Fruit fly (Drosophila melanogaster): ENCODE measurements around the gene CG5262.

CG5262 gene

dm6 chr3L:20430182-20430581 is at the start of gene CG5262:
CG5262 (minus strand) TSS chr3L:20430475.
- no peak for TF ChIP-seq Rel (GFP tag; optimal IDR thresholded peaks at IDR 0.05)
- peak; percentile 15 for TF ChIP-seq Rel (tag; optimal IDR thresholded peaks at IDR 0.05)
- no peak for TF ChIP-seq tai (GFP tag; optimal IDR thresholded peaks at IDR 0.05)

- TF ChIP-seq ey (GFP tag; optimal IDR thresholded peaks at IDR 0.05) (peak; percentile 85), woc (GFP tag; optimal IDR thresholded peaks at IDR 0.05) (peak; percentile 82), Sp1 (GFP tag; optimal IDR thresholded peaks at IDR 0.05) (peak; percentile 87), pan (optimal IDR thresholded peaks at IDR 0.05) (no peak), Hr83 (GFP tag; optimal IDR thresholded peaks at IDR 0.05; ENCODE audit: poor library complexity, severe bottlenecking) (peak; percentile 99), sv (GFP tag; optimal IDR thresholded peaks at IDR 0.05) (peak; percentile 84), Hr78 (GFP tag; optimal IDR thresholded peaks at IDR 0.05) (no peak), Abd-B (GFP tag; optimal IDR thresholded peaks at IDR 0.05) (no peak), dmrt93B (GFP tag; optimal IDR thresholded peaks at IDR 0.05) (peak; percentile 68), Jra (GFP tag; optimal IDR thresholded peaks at IDR 0.05) (peak; percentile 83), sage (GFP tag; optimal IDR thresholded peaks at IDR 0.05) (peak; percentile 71), N (GFP tag; optimal IDR thresholded peaks at IDR 0.05) (no peak), Rel (GFP tag; optimal IDR thresholded peaks at IDR 0.05) (peak; percentile 19), Rel (tag; optimal IDR thresholded peaks at IDR 0.05) (peak; percentile 75), Mio (GFP tag; optimal IDR thresholded peaks at IDR 0.05) (peak; percentile 2), brk (GFP tag; optimal IDR thresholded peaks at IDR 0.05) (peak; percentile 88), tai (GFP tag; optimal IDR thresholded peaks at IDR 0.05) (peak; percentile 92), foxo (GFP tag; optimal IDR thresholded peaks at IDR 0.05) (peak; percentile 54 to 96), Hnf4 (GFP tag; optimal IDR thresholded peaks at IDR 0.05) (peak; percentile 93), CrebA (GFP tag; optimal IDR thresholded peaks at IDR 0.05; ENCODE audit: borderline replicate concordance) (no peak), CG9705 (GFP tag; optimal IDR thresholded peaks at IDR 0.05) (peak; percentile 76), psq (GFP tag; optimal IDR thresholded peaks at IDR 0.05) (peak; percentile 86), h (GFP tag; optimal IDR thresholded peaks at IDR 0.05) (peak; percentile 91), fru (GFP tag; optimal IDR thresholded peaks at IDR 0.05) (peak; percentile 83), jim (GFP tag; optimal IDR thresholded peaks at IDR 0.05) (peak; percentile 56), Vsx2 (GFP tag; optimal IDR thresholded peaks at IDR 0.05; ENCODE audit: partially characterized antibody) (no peak), dl (GFP tag; optimal IDR thresholded peaks at IDR 0.05; ENCODE audit: insufficient read depth in 1 of 2, partially characterized antibody in 2 of 2) (no peak), Dif (GFP tag; optimal IDR thresholded peaks at IDR 0.05; ENCODE audit: partially characterized antibody) (no peak), rgr (GFP tag; optimal IDR thresholded peaks at IDR 0.05) (peak; percentile 92), GATAd (GFP tag; optimal IDR thresholded peaks at IDR 0.05) (peak; percentile 82), usp (GFP tag; optimal IDR thresholded peaks at IDR 0.05) (no peak), HLH106 (tag; optimal IDR thresholded peaks at IDR 0.05) (peak; percentile 86), Myc (optimal IDR thresholded peaks at IDR 0.05) (no peak), br (GFP tag; optimal IDR thresholded peaks at IDR 0.05) (peak; percentile 86), dsf (GFP tag; optimal IDR thresholded peaks at IDR 0.05; ENCODE audit: borderline replicate concordance) (peak; percentile 53), Dfd (GFP tag; optimal IDR thresholded peaks at IDR 0.05) (no peak), lola (GFP tag; optimal IDR thresholded peaks at IDR 0.05) (no peak), OdsH (GFP tag; optimal IDR thresholded peaks at IDR 0.05) (peak; percentile 88), CG32264 (GFP tag; optimal IDR thresholded peaks at IDR 0.05) (peak; percentile 67)
These were observed 44.5 kb upstream of the CG5262 start for dm6 chr3L:20474789-20475208.

dm6 chr3L:20474197-20474788 is 44.0 kb upstream of the CG5262 start, which contains the start of gene isoQC:
isoQC (plus strand) TSS chr3L:20474466.
- no peak for TF ChIP-seq Rel (GFP tag; optimal IDR thresholded peaks at IDR 0.05)
- no peak for TF ChIP-seq Rel (tag; optimal IDR thresholded peaks at IDR 0.05)
- no peak for TF ChIP-seq h (GFP tag; optimal IDR thresholded peaks at IDR 0.05)
- TF ChIP-seq N (GFP tag; optimal IDR thresholded peaks at IDR 0.05): no peak
- TF ChIP-seq tai (GFP tag; optimal IDR thresholded peaks at IDR 0.05): no peak

Data from whole organism, wandering third instar larva.